Worm (Caenorhabditis elegans) whole organism, early embryonic: ENCODE measurements around the gene his-31.

ENCODE experiments used
- B0310.2 ChIP-seq: sonication (generic microtip); optimal IDR thresholded peaks from 2 replicates; lab custom pipeline; 2016; ENCODE audit warnings: mild to moderate bottlenecking, missing genetic modification characterization, missing compliant biosample characterization
- F13C5.2 ChIP-seq: sonication (generic microtip); optimal IDR thresholded peaks from 2 replicates; lab custom pipeline; 2017; ENCODE audit warnings: mild to moderate bottlenecking, missing genetic modification characterization, inconsistent platforms, missing compliant biosample characterization
- ama-1 ChIP-seq: fragments of 150-350 bp; optimal IDR thresholded peaks from 2 replicates; lab custom pipeline; 2014
- ets-7 ChIP-seq: sonication (generic microtip); optimal IDR thresholded peaks from 2 replicates; lab custom pipeline; 2016; ENCODE audit warnings: missing genotype, missing genetic modification characterization, missing compliant biosample characterization
- flt-1 ChIP-seq: fragments of 200-800 bp; sonication (Bioruptor generic); IDR thresholded peaks from 2 replicates; pipeline ENCODE4 v1.3.6; 2022; ENCODE audit warnings: missing genetic modification characterization, missing compliant biosample characterization
- hmbx-1 ChIP-seq: sonication (generic microtip); optimal IDR thresholded peaks from 2 replicates; lab custom pipeline; 2016; ENCODE audit warnings: mild to moderate bottlenecking, missing genetic modification characterization, missing compliant biosample characterization
- hnd-1 ChIP-seq: sonication (generic microtip); optimal IDR thresholded peaks from 2 replicates; lab custom pipeline; 2016; ENCODE audit warnings: missing genetic modification characterization, missing compliant biosample characterization
- pes-1 ChIP-seq: fragments of 200-800 bp; sonication (Bioruptor generic); IDR thresholded peaks from 2 replicates; pipeline ENCODE4 v1.3.6; 2022; ENCODE audit warnings: missing genetic modification reagents, missing genetic modification characterization, missing compliant biosample characterization
- sea-1 ChIP-seq: fragments of 200-800 bp; sonication (Bioruptor generic); conservative IDR thresholded peaks from 2 replicates; pipeline ENCODE4 v1.3.6; 2022; ENCODE audit warnings: missing genetic modification characterization, missing compliant biosample characterization

DNA sequence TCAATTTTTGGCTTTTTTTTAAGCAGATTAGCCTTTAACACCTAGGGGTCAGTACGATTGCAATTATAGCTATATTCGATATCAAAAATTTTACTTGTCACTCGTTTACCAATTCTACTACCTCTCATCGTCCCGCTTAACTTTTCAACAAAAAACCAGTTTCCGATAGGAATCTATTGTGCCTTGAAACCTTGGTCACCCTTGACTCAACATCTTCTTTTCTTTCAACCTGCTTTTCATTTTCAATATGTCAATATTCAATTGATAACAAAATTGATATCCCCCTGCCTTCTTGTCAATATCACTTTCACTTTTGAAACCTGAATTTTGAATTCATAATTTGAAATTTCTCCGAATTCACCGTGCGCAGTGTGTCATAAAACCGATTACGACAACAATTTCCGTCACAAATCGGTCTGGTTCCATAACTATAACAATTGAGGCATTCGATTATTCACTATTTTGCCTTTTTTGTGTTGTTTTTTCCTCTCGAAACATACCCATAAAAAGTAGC is 31.1 kb downstream of the his-31 start:
- no peak for TF ChIP-seq ama-1
- no peak for TF ChIP-seq hmbx-1 (tag; lab: Kevin White, UChicago)
- no peak for TF ChIP-seq F13C5.2 (tag; lab: Kevin White, UChicago)
- TF ChIP-seq pes-1 (GFP tag; lab: Robert Waterston, UW), result no peak
- TF ChIP-seq ets-7, result no peak
- TF ChIP-seq sea-1, result no peak
- no peak for TF ChIP-seq flt-1 (GFP tag; lab: Robert Waterston, UW)
- no peak for TF ChIP-seq B0310.2 (tag; lab: Kevin White, UChicago)
- TF ChIP-seq hnd-1 (tag; lab: Kevin White, UChicago), result no peak
